Fruit fly (Drosophila melanogaster): ENCODE measurements around the gene fz3.

DNA sequence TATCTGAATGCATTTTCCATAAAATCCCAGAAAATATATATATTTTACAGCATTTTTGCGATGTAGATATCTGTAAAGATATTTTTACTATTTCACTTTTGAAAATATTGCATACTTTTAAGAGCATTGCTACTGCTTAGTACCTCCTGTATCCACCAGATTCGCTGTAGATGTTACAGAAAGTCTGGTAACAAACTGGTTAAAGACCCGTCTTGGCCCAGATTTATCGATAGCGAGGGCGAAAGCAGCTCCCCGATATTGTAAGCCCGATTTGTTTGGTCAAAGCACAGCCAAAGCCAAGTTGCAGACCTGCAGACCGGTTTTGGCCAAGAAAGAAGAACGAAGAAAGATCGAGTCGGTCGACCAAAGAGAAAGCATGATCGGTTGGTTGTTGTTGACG lies 14.7 kb downstream of the fz3 start, which contains the start of gene tw:
- TF ChIP-seq CG12605 (GFP tag; IDR thresholded peaks at IDR 0.05) (no peak), CG15710 (tag; optimal IDR thresholded peaks at IDR 0.05) (no peak), EcR (GFP tag; optimal IDR thresholded peaks at IDR 0.05) (no peak), CG8159 (tag; optimal IDR thresholded peaks at IDR 0.05) (no peak), rn (GFP tag; IDR thresholded peaks at IDR 0.05) (no peak), CG34367 (tag; optimal IDR thresholded peaks at IDR 0.05) (no peak)
